Worm (Caenorhabditis elegans): Measurements from ENCODE around the gene plc-4.

DNA sequence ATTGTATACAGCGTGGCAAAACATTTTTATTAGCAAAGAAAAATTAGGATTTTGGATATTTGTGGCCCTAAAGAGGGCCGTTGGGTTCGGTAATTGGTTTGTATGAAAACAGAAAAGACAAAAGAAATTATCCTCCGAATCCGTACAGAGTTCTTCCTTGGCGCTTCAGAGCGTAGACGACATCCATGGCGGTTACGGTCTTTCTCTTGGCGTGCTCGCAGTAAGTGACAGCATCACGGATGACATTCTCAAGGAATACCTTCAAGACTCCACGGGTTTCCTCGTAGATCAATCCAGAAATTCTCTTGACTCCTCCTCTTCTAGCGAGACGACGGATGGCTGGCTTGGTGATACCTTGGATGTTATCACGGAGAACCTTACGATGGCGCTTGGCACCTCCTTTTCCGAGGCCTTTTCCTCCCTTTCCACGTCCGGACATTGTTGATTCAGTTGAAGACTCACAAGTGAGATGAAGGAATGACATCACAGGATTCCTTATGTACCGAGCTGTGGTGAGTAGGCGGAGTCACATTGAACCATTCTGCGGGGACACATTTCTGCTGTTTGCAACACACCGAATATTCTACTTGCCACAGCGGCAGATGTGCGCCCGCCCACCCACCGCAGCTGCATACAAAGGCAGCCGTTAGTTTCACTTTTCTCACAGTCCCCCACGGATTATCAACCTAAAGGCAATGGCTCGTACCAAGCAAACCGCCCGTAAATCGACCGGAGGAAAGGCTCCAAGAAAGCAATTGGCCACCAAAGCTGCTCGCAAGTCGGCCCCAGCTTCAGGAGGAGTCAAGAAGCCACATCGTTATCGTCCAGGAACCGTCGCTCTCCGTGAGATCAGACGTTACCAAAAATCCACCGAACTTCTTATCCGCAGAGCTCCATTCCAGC lies 24.7 kb downstream of the plc-4 start, which contains the start of the genes his-60 and his-59:
- peak; percentile 79 for TF ChIP-seq snpc-1.3 (tag; optimal IDR thresholded peaks at IDR 0.05; ENCODE audit: insufficient read depth)
- TF ChIP-seq F22D6.2 (tag; optimal IDR thresholded peaks at IDR 0.05) = no peak
- no peak for TF ChIP-seq aptf-3 (GFP tag; IDR thresholded peaks at IDR 0.05)
- TF ChIP-seq madf-10 (tag; optimal IDR thresholded peaks at IDR 0.05) = no peak
- TF ChIP-seq nhr-90 (tag; optimal IDR thresholded peaks at IDR 0.05) = peak; percentile 51
- TF ChIP-seq unc-62 (GFP tag; optimal IDR thresholded peaks at IDR 0.05) = no peak
- no peak for TF ChIP-seq nhr-179 (tag; optimal IDR thresholded peaks at IDR 0.05)
- TF ChIP-seq nfyb-1 (GFP tag; IDR thresholded peaks at IDR 0.05) = no peak
- no peak; the same call in 1 of the 2 replicates for TF ChIP-seq ceh-100 (GFP tag; IDR thresholded peaks at IDR 0.05)
- TF ChIP-seq Y53G8AR.9 (GFP tag; conservative IDR thresholded peaks at IDR 0.05) = peak; percentile 85
- no peak for TF ChIP-seq efl-1 (GFP tag; optimal IDR thresholded peaks at IDR 0.05)
- TF ChIP-seq snpc-4 (GFP tag; optimal IDR thresholded peaks at IDR 0.05) = peak; percentile 35
- TF ChIP-seq snpc-4 (tag; optimal IDR thresholded peaks at IDR 0.05) = peak; percentile 4 to 64 (median 48)
- TF ChIP-seq ama-1 (optimal IDR thresholded peaks at IDR 0.05) = no peak
- peak in 1 of 2 experiments; percentile 83 for TF ChIP-seq ama-1 (GFP tag; optimal IDR thresholded peaks at IDR 0.05)
- TF ChIP-seq ceh-27 (GFP tag; optimal IDR thresholded peaks at IDR 0.05) = peak; percentile 13

Measured in whole organism, young adult.